Fruit fly (Drosophila melanogaster): ENCODE data around the gene Gba1b.

The Gba1b gene

DNA sequence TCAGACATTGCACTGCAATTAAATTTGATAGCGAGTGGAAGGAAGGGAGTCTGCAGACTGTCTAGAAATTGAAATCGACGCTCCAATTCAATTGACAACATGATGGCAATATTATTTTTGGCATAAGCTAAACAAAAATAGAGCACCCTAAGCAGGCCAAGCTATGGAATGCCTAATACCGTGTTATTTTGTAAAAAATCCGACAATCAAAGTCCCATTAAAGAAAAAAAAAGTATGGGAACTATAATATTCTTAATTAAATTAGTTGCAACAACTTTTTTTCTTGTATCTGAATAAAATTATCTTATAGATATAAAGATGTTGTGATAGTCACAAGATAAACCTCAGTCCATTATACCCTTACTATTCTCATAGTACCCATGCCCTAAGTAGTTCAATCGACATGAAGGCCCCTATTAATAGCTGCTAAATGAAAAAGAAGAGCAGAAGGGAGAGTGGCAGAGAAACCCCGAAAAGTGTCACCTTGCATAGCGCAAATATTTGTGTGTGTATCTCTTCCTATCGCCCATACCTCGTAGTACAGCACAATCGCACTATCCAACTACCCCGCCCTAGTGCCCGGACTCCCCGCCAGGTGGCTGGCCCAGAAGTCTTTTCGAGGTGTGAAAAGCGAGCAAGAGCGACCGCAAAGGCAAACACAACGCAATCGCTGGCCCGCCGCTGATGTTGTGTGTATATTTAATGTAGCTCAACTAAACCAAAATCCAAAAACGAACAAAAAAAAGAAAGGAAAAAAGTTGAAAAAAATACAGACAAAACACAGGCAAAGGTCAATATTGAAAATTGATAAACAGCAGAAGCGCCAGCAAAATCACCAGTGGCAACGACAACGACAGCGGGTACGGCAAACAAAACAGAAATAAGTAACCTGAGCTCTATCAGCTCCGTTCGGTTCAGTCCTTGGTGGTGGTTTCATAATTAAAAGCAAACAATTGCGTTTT, 47.0 kb upstream of the Gba1b start (continued):
- TF ChIP-seq Max (GFP tag; optimal IDR thresholded peaks at IDR 0.05) (no peak), tin (GFP tag; optimal IDR thresholded peaks at IDR 0.05) (no peak), da (GFP tag; optimal IDR thresholded peaks at IDR 0.05) (peak; percentile 39), repo (GFP tag; optimal IDR thresholded peaks at IDR 0.05) (peak; percentile 52), Trl (optimal IDR thresholded peaks at IDR 0.05) (no peak), Trl (GFP tag; optimal IDR thresholded peaks at IDR 0.05) (peak; percentile 77), nau (GFP tag; optimal IDR thresholded peaks at IDR 0.05) (peak; percentile 78), CG33213 (GFP tag; optimal IDR thresholded peaks at IDR 0.05) (peak; percentile 47), Jarid2 (GFP tag; optimal IDR thresholded peaks at IDR 0.05) (peak; percentile 58), ind (GFP tag; optimal IDR thresholded peaks at IDR 0.05) (peak; percentile 15), Dip3 (GFP tag; optimal IDR thresholded peaks at IDR 0.05) (peak; percentile 17), CG31441 (GFP tag; IDR thresholded peaks at IDR 0.05) (peak; percentile 41), Xrp1 (GFP tag; IDR thresholded peaks at IDR 0.05) (peak; percentile 69), MBD-R2 (GFP tag; IDR thresholded peaks at IDR 0.05) (no peak), Atf-2 (GFP tag; optimal IDR thresholded peaks at IDR 0.05) (peak; percentile 44), Hr39 (optimal IDR thresholded peaks at IDR 0.05) (no peak), CG15601 (tag; optimal IDR thresholded peaks at IDR 0.05) (peak; percentile 88), sens (GFP tag) (peak; percentile 96), CG7786 (GFP tag; optimal IDR thresholded peaks at IDR 0.05) (peak; percentile 37), CG14667 (GFP tag; IDR thresholded peaks at IDR 0.05) (no peak), NC2α (GFP tag; optimal IDR thresholded peaks at IDR 0.05) (peak; percentile 73), CG3847 (GFP tag; IDR thresholded peaks at IDR 0.05) (0 out of 2 replicates have a peak, but pooled peaks have one; percentile 4), CG18599 (GFP tag; optimal IDR thresholded peaks at IDR 0.05) (peak; percentile 82), CG12744 (GFP tag; optimal IDR thresholded peaks at IDR 0.05) (peak; percentile 50), Atf3 (GFP tag; optimal IDR thresholded peaks at IDR 0.05) (peak; percentile 41), Hr51 (GFP tag; optimal IDR thresholded peaks at IDR 0.05) (peak in 1 of 2 experiments; percentile 55), HmgZ (tag; optimal IDR thresholded peaks at IDR 0.05) (peak; percentile 66), CG12071 (GFP tag; optimal IDR thresholded peaks at IDR 0.05) (peak; percentile 55), Hmr (GFP tag; optimal IDR thresholded peaks at IDR 0.05) (peak; percentile 47), fu2 (GFP tag; optimal IDR thresholded peaks at IDR 0.05) (no peak), crol (GFP tag; IDR thresholded peaks at IDR 0.05) (peak; percentile 78), CG8281 (tag; optimal IDR thresholded peaks at IDR 0.05) (peak; percentile 41), CG11398 (GFP tag; optimal IDR thresholded peaks at IDR 0.05) (peak; percentile 87), CG32772 (GFP tag; IDR thresholded peaks at IDR 0.05) (peak; percentile 65), schlank (tag; optimal IDR thresholded peaks at IDR 0.05) (peak; percentile 42), CG10274 (GFP tag; optimal IDR thresholded peaks at IDR 0.05) (peak; percentile 24), Doc2 (GFP tag; IDR thresholded peaks at IDR 0.05) (no peak), seq (GFP tag; IDR thresholded peaks at IDR 0.05) (peak; percentile 37; the same call in 1 of the 2 replicates), CG10431 (GFP tag; optimal IDR thresholded peaks at IDR 0.05) (peak; percentile 72), Dad (GFP tag; optimal IDR thresholded peaks at IDR 0.05) (no peak), CG4707 (GFP tag; optimal IDR thresholded peaks at IDR 0.05) (peak; percentile 66), CG3407 (GFP tag; optimal IDR thresholded peaks at IDR 0.05) (peak; percentile 85), CG2678 (tag; optimal IDR thresholded peaks at IDR 0.05) (peak; percentile 77), CG4820 (GFP tag; optimal IDR thresholded peaks at IDR 0.05) (peak; percentile 1), CG18011 (GFP tag; optimal IDR thresholded peaks at IDR 0.05) (peak; percentile 6), abd-A (tag; optimal IDR thresholded peaks at IDR 0.05) (peak; percentile 9), CG7928 (GFP tag; optimal IDR thresholded peaks at IDR 0.05) (peak; percentile 38), Hr3 (GFP tag; optimal IDR thresholded peaks at IDR 0.05) (no peak), Sry-β (GFP tag; optimal IDR thresholded peaks at IDR 0.05) (peak; percentile 26)
